Fruit fly (Drosophila melanogaster) whole organism, pupa: ENCODE data around the gene CG13693.

Experiments
- CG10348 ChIP-seq: fragments of 200-800 bp; sonication (Bioruptor generic); IDR thresholded peaks from 2 replicates; pipeline ENCODE4 v1.3.6; 2022; ENCODE audit warnings: missing biosample characterization, missing genetic modification characterization
- CG12605 ChIP-seq: fragments of 200-800 bp; sonication (Bioruptor generic); IDR thresholded peaks from 2 replicates; pipeline ENCODE4 v1.3.6; 2022; ENCODE audit warnings: missing biosample characterization, missing genetic modification characterization
- CG34367 ChIP-seq: fragments of 200-800 bp; sonication (Bioruptor generic); optimal IDR thresholded peaks from 2 replicates; lab custom pipeline; 2018; ENCODE audit warnings: missing biosample characterization, mild to moderate bottlenecking, missing genetic modification characterization
- Pif1B ChIP-seq: fragments of 200-800 bp; sonication (Bioruptor generic); optimal IDR thresholded peaks from 3 replicates; lab custom pipeline; 2016; ENCODE audit warnings: missing biosample characterization, missing genetic modification characterization
- fd96Ca ChIP-seq: fragments of 200-800 bp; sonication (Bioruptor generic); IDR thresholded peaks from 3 replicates; pipeline ENCODE4 v1.3.6; 2022; ENCODE audit warnings: missing biosample characterization, missing genetic modification characterization

dm6 chr2L:222867-223266, 9.4 kb upstream of the CG13693 start:
- no peak for TF ChIP-seq CG34367 (tag; lab: Kevin White, UChicago)
- no peak for TF ChIP-seq Pif1B (GFP tag; lab: Kevin White, UChicago)
- no peak for TF ChIP-seq CG10348 (GFP tag; lab: Robert Waterston, UW)
- no peak for TF ChIP-seq fd96Ca (GFP tag; lab: Robert Waterston, UW)
- TF ChIP-seq CG12605 (GFP tag; lab: Robert Waterston, UW) = no peak
